Worm (Caenorhabditis elegans): ENCODE measurements around the gene nmur-3.

DNA sequence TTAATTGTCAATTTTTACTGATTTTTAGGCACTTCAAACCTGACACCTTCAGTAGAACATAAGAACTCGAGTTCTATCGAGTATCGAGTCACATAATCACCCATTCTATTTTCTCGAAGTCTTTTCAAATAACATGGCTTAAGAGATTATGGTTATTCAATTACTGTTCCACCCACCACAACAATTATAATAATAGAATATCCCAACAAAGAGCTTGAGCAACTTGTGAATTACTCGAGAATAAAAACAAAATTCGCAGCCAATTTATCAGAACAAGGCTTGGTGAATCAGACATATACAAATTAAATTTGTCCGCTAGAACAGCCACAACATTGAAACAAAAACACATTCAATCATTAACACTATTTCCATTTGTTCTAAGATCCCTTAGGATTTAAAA lies 42.1 kb upstream of the nmur-3 start:
- TF ChIP-seq blmp-1 (tag; optimal IDR thresholded peaks at IDR 0.05; ENCODE audit: insufficient read depth) (no peak), mdl-1 (tag; optimal IDR thresholded peaks at IDR 0.05) (no peak), nhr-237 (tag; optimal IDR thresholded peaks at IDR 0.05) (no peak), crh-2 (tag; optimal IDR thresholded peaks at IDR 0.05) (no peak), Y55F3AM.14 (GFP tag; optimal IDR thresholded peaks at IDR 0.05) (no peak), elt-3 (tag; optimal IDR thresholded peaks at IDR 0.05) (no peak), unc-55 (GFP tag; optimal IDR thresholded peaks at IDR 0.05) (no peak), nhr-77 (tag; optimal IDR thresholded peaks at IDR 0.05) (no peak), zag-1 (tag; optimal IDR thresholded peaks at IDR 0.05) (no peak)

All from whole organism, L2 larva.